Worm (Caenorhabditis elegans): ENCODE data around the gene memb-1.

Gene memb-1

DNA sequence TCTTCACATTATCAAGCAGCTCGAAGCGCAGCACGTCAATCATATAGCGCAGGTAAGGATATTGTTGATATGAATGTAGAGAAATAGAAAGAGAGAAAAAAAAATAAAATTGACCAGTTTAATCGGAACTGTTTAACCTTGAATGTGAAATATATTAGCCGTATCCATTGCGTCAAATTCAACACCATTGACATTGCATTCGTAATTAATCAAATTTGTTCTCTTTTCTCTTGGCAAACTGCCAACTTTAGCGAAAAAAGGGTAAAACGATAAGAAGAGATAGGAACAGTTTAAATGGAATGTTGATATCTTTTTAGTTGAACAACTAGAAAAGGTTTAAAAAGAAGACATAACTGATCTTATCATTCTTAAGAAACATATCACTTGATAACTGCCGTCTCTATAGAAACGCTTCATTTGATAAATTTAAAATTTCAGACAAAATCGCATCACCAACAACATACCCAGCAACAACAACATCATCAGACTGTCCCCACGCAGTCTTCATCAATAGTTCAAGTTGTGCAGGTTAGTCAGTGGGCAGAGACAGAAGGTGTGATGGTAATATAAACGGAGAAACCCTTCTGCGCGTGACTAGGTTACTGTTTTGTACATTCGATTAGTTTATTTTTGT, 37.6 kb downstream of the memb-1 start (continued):
- TF ChIP-seq hlh-4 (tag; optimal IDR thresholded peaks at IDR 0.05) (no peak), mdl-1 (tag; optimal IDR thresholded peaks at IDR 0.05) (no peak), grh-1 (GFP tag; IDR thresholded peaks at IDR 0.05) (peak; percentile 48; the same call in 1 of the 2 replicates), C16A3.4 (tag; optimal IDR thresholded peaks at IDR 0.05) (no peak), snu-23 (GFP tag; optimal IDR thresholded peaks at IDR 0.05) (peak; percentile 35), nhr-20 (tag; optimal IDR thresholded peaks at IDR 0.05) (peak; percentile 1), nhr-76 (tag; optimal IDR thresholded peaks at IDR 0.05) (no peak), elt-3 (tag; optimal IDR thresholded peaks at IDR 0.05) (peak in 5 of 6 experiments; percentile 40 to 82 (median 52)), jun-1 (tag; optimal IDR thresholded peaks at IDR 0.05) (no peak), mab-9 (GFP tag; IDR thresholded peaks at IDR 0.05) (no peak), lin-14 (GFP tag; optimal IDR thresholded peaks at IDR 0.05) (peak; percentile 68), ets-5 (GFP tag; IDR thresholded peaks at IDR 0.05) (no peak)

ce11 chrX:9402464-9402863, 38.9 kb downstream of the memb-1 start:
- TF ChIP-seq ceh-90 (tag; optimal IDR thresholded peaks at IDR 0.05) (no peak), lsy-2 (tag; optimal IDR thresholded peaks at IDR 0.05) (no peak), egl-13 (tag; optimal IDR thresholded peaks at IDR 0.05) (no peak), grh-1 (GFP tag; IDR thresholded peaks at IDR 0.05) (no peak), pqm-1 (tag; optimal IDR thresholded peaks at IDR 0.05) (no peak), tlp-1 (tag; optimal IDR thresholded peaks at IDR 0.05) (no peak), nhr-19 (GFP tag; conservative IDR thresholded peaks at IDR 0.05) (no peak), nhr-11 (tag; optimal IDR thresholded peaks at IDR 0.05) (no peak), ceh-8 (GFP tag; optimal IDR thresholded peaks at IDR 0.05) (no peak), nhr-47 (tag; optimal IDR thresholded peaks at IDR 0.05) (no peak), mab-9 (GFP tag; IDR thresholded peaks at IDR 0.05) (no peak), elt-3 (tag; optimal IDR thresholded peaks at IDR 0.05) (no peak), fkh-4 (tag; optimal IDR thresholded peaks at IDR 0.05; ENCODE audit: borderline replicate concordance) (no peak), zip-4 (GFP tag; optimal IDR thresholded peaks at IDR 0.05) (no peak), efl-1 (optimal IDR thresholded peaks at IDR 0.05) (no peak), efl-1 (GFP tag; optimal IDR thresholded peaks at IDR 0.05 in 1 of 2) (no peak), ceh-63 (GFP tag; optimal IDR thresholded peaks at IDR 0.05) (no peak), unc-130 (tag; optimal IDR thresholded peaks at IDR 0.05) (no peak), blmp-1 (tag; optimal IDR thresholded peaks at IDR 0.05) (peak; percentile 40), hpl-2 (GFP tag; optimal IDR thresholded peaks at IDR 0.05) (no peak), C34B4.2 (tag; optimal IDR thresholded peaks at IDR 0.05) (no peak), irx-1 (tag; optimal IDR thresholded peaks at IDR 0.05) (no peak), lin-14 (GFP tag; optimal IDR thresholded peaks at IDR 0.05) (peak; percentile 59), ces-1 (GFP tag; optimal IDR thresholded peaks at IDR 0.05) (no peak), dsc-1 (tag; optimal IDR thresholded peaks at IDR 0.05) (no peak), mdl-1 (tag; optimal IDR thresholded peaks at IDR 0.05) (no peak), nhr-85 (tag) (peak; percentile 75), hlh-4 (tag; optimal IDR thresholded peaks at IDR 0.05) (no peak)

ce11 chrX:9401963-9402362, 39.4 kb downstream of the memb-1 start:
- TF ChIP-seq sup-37 (GFP tag; optimal IDR thresholded peaks at IDR 0.05): no peak
- peak in 1 of 6 experiments; percentile 48 for TF ChIP-seq elt-3 (tag; optimal IDR thresholded peaks at IDR 0.05)
- no peak for TF ChIP-seq unc-98 (GFP tag; IDR thresholded peaks at IDR 0.05)
- TF ChIP-seq blmp-1 (tag; optimal IDR thresholded peaks at IDR 0.05): peak; percentile 92
- TF ChIP-seq pqm-1 (tag; optimal IDR thresholded peaks at IDR 0.05): no peak
- TF ChIP-seq unc-130 (tag; optimal IDR thresholded peaks at IDR 0.05): no peak

ce11 chrX:9397401-9397800, 44.0 kb downstream of the memb-1 start, which contains the start of gene fln-2:
Gene fln-2 (plus strand): TSS chrX:9397701.
- TF ChIP-seq grh-1 (GFP tag; IDR thresholded peaks at IDR 0.05) (no peak), mab-9 (GFP tag; IDR thresholded peaks at IDR 0.05) (no peak), efl-1 (optimal IDR thresholded peaks at IDR 0.05) (no peak), efl-1 (GFP tag; optimal IDR thresholded peaks at IDR 0.05 in 1 of 2) (no peak), unc-98 (GFP tag; IDR thresholded peaks at IDR 0.05) (no peak), sup-37 (GFP tag; optimal IDR thresholded peaks at IDR 0.05) (no peak), pqm-1 (tag; optimal IDR thresholded peaks at IDR 0.05) (no peak), unc-86 (tag; optimal IDR thresholded peaks at IDR 0.05) (no peak), aly-2 (tag; optimal IDR thresholded peaks at IDR 0.05) (no peak), fos-1 (tag; optimal IDR thresholded peaks at IDR 0.05) (no peak), skn-1 (tag; optimal IDR thresholded peaks at IDR 0.05) (no peak), lir-3 (tag; optimal IDR thresholded peaks at IDR 0.05; ENCODE audit: poor library complexity) (no peak), nhr-77 (tag; optimal IDR thresholded peaks at IDR 0.05) (no peak), zip-4 (GFP tag; optimal IDR thresholded peaks at IDR 0.05) (no peak), zag-1 (tag; optimal IDR thresholded peaks at IDR 0.05) (no peak), blmp-1 (tag; optimal IDR thresholded peaks at IDR 0.05) (no peak), unc-62 (GFP tag; optimal IDR thresholded peaks at IDR 0.05) (no peak), C34B4.2 (tag; optimal IDR thresholded peaks at IDR 0.05) (no peak), nhr-19 (GFP tag; conservative IDR thresholded peaks at IDR 0.05) (no peak), lin-15B (tag; optimal IDR thresholded peaks at IDR 0.05) (no peak)

All from whole organism, L1 larva.